Worm (Caenorhabditis elegans) whole organism, midembryonic: ENCODE data around the gene lipl-5.

Experiments
- T22C8.4 ChIP-seq: fragments of 200-800 bp; sonication (Bioruptor generic); IDR thresholded peaks from 2 replicates; pipeline ENCODE4 v1.3.6; 2022; ENCODE audit warnings: missing genetic modification characterization, missing compliant biosample characterization
- med-1 ChIP-seq: sonication (generic microtip); optimal IDR thresholded peaks from 2 replicates; lab custom pipeline; 2017; ENCODE audit warnings: missing genetic modification characterization, mild to moderate bottlenecking, missing compliant biosample characterization, antibody characterized with exemption, missing genetic modification reagents; ENCODE audit not compliant: insufficient read depth
- tab-1 ChIP-seq: fragments of 200-800 bp; sonication (Bioruptor generic); IDR thresholded peaks from 2 replicates; pipeline ENCODE4 v1.3.6; 2022; ENCODE audit warnings: missing genetic modification characterization, missing compliant biosample characterization

DNA sequence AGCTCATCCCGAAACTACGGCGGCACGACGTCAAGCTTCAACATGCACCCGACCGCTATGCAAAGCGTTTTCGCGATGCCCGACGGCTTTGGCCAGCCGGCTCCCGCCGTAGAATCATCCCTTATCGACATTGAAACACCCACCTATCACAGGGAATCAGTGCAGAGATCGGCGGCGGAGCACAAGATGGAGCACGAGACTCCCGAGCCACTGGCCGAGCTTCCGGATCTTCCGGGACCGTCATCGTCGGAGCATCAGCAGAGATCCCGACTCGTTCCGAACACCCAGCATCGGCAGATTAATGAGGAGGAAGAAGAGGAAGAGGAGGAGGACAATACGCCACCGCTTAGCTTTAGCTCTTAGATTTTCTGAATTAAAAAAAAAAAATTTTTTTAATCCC is 27.1 kb upstream of the lipl-5 start:
- no peak for TF ChIP-seq tab-1 (GFP tag; lab: Robert Waterston, UW)
- no peak for TF ChIP-seq T22C8.4 (GFP tag; lab: Robert Waterston, UW)
- no peak for TF ChIP-seq med-1 (GFP tag; lab: Kevin White, UChicago)
